Worm (Caenorhabditis elegans): ENCODE measurements around the gene srg-7.

- no peak for TF ChIP-seq blmp-1 (tag; optimal IDR thresholded peaks at IDR 0.05)
- TF ChIP-seq lin-13 (tag; optimal IDR thresholded peaks at IDR 0.05), result no peak
- TF ChIP-seq ztf-11 (tag; optimal IDR thresholded peaks at IDR 0.05), result no peak
- no peak for TF ChIP-seq nhr-12 (tag; optimal IDR thresholded peaks at IDR 0.05)
- no peak for TF ChIP-seq sem-2 (GFP tag; optimal IDR thresholded peaks at IDR 0.05)
- TF ChIP-seq nhr-76 (tag; optimal IDR thresholded peaks at IDR 0.05), result no peak
- no peak for TF ChIP-seq unc-39 (tag; optimal IDR thresholded peaks at IDR 0.05)
- no peak for TF ChIP-seq mab-5 (tag; optimal IDR thresholded peaks at IDR 0.05)
- TF ChIP-seq elt-3 (tag; optimal IDR thresholded peaks at IDR 0.05), result no peak
- TF ChIP-seq cnd-1 (tag; optimal IDR thresholded peaks at IDR 0.05), result no peak
- TF ChIP-seq elt-1 (tag; optimal IDR thresholded peaks at IDR 0.05; ENCODE audit: borderline replicate concordance, insufficient read depth), result no peak
- TF ChIP-seq snpc-4 (tag; optimal IDR thresholded peaks at IDR 0.05), result no peak
Measured at ce11 chrIII:6221403-6221802, 46.6 kb downstream of the srg-7 start.

Data from whole organism, mixed stage, embryonic.